Worm (Caenorhabditis elegans): ENCODE measurements around the gene clc-18.

The clc-18 gene

ce11 chrV:4125552-4126084, 15.8 kb upstream of the clc-18 start, which contains the start of gene T05B4.12:
TSS of gene T05B4.12 (minus strand) at chrV:4126034.
- no peak for TF ChIP-seq hlh-17 (GFP tag; optimal IDR thresholded peaks at IDR 0.05; ENCODE audit: borderline replicate concordance)
- TF ChIP-seq fkh-4 (tag; optimal IDR thresholded peaks at IDR 0.05; ENCODE audit: borderline replicate concordance) = no peak
- TF ChIP-seq aly-2 (tag; optimal IDR thresholded peaks at IDR 0.05) = no peak
- no peak for TF ChIP-seq pqm-1 (tag; optimal IDR thresholded peaks at IDR 0.05)
- TF ChIP-seq F16B12.6 (tag; optimal IDR thresholded peaks at IDR 0.05) = no peak
- no peak for TF ChIP-seq mdl-1 (tag; optimal IDR thresholded peaks at IDR 0.05)
- TF ChIP-seq sptf-1 (tag; optimal IDR thresholded peaks at IDR 0.05) = no peak
- no peak for TF ChIP-seq efl-3 (GFP tag; optimal IDR thresholded peaks at IDR 0.05)
- TF ChIP-seq Y116A8C.19 (tag; optimal IDR thresholded peaks at IDR 0.05; ENCODE audit: borderline replicate concordance) = no peak
- no peak for TF ChIP-seq nhr-71 (tag; optimal IDR thresholded peaks at IDR 0.05)
- no peak for TF ChIP-seq skn-1 (tag; optimal IDR thresholded peaks at IDR 0.05)
- TF ChIP-seq ceh-82 (tag; optimal IDR thresholded peaks at IDR 0.05) = no peak
- no peak for TF ChIP-seq ceh-8 (GFP tag; optimal IDR thresholded peaks at IDR 0.05)
- no peak for TF ChIP-seq hlh-4 (tag; optimal IDR thresholded peaks at IDR 0.05)

- no peak for TF ChIP-seq fkh-10 (GFP tag; optimal IDR thresholded peaks at IDR 0.05)
- no peak for TF ChIP-seq ztf-11 (tag; optimal IDR thresholded peaks at IDR 0.05)
- TF ChIP-seq unc-86 (tag; optimal IDR thresholded peaks at IDR 0.05) = no peak
- TF ChIP-seq nhr-77 (tag; optimal IDR thresholded peaks at IDR 0.05) = no peak
- no peak for TF ChIP-seq vab-15 (tag; optimal IDR thresholded peaks at IDR 0.05)
- TF ChIP-seq unc-130 (tag; optimal IDR thresholded peaks at IDR 0.05) = no peak
- TF ChIP-seq swsn-7 (tag; optimal IDR thresholded peaks at IDR 0.05) = no peak
- no peak for TF ChIP-seq sox-4 (tag; optimal IDR thresholded peaks at IDR 0.05)
- TF ChIP-seq sup-37 (GFP tag; optimal IDR thresholded peaks at IDR 0.05) = no peak
- no peak for TF ChIP-seq snu-23 (GFP tag; optimal IDR thresholded peaks at IDR 0.05)
- no peak for TF ChIP-seq mdl-1 (tag; optimal IDR thresholded peaks at IDR 0.05)
Observed at ce11 chrV:4122415-4122814, 12.6 kb upstream of the clc-18 start, which contains the start of gene phat-5. TSS of gene phat-5 (minus strand) at chrV:4122515.

ce11 chrV:4120629-4121028, 10.9 kb upstream of the clc-18 start, which contains the start of gene T05B4.10:
TSS of gene T05B4.10 (minus strand) at chrV:4120729.
- TF ChIP-seq ceh-88 (GFP tag; IDR thresholded peaks at IDR 0.05) (no peak), sup-37 (GFP tag; optimal IDR thresholded peaks at IDR 0.05) (no peak), sptf-1 (tag; optimal IDR thresholded peaks at IDR 0.05) (no peak), nhr-12 (tag; optimal IDR thresholded peaks at IDR 0.05) (no peak), swsn-7 (tag; optimal IDR thresholded peaks at IDR 0.05) (no peak), pag-3 (tag; optimal IDR thresholded peaks at IDR 0.05; ENCODE audit: borderline replicate concordance, insufficient read depth) (no peak), zip-4 (GFP tag; optimal IDR thresholded peaks at IDR 0.05) (no peak), C16A3.4 (tag; optimal IDR thresholded peaks at IDR 0.05) (no peak), F16B12.6 (tag; optimal IDR thresholded peaks at IDR 0.05) (no peak), unc-98 (GFP tag; IDR thresholded peaks at IDR 0.05) (no peak), lir-3 (tag; optimal IDR thresholded peaks at IDR 0.05; ENCODE audit: poor library complexity) (no peak)

DNA sequence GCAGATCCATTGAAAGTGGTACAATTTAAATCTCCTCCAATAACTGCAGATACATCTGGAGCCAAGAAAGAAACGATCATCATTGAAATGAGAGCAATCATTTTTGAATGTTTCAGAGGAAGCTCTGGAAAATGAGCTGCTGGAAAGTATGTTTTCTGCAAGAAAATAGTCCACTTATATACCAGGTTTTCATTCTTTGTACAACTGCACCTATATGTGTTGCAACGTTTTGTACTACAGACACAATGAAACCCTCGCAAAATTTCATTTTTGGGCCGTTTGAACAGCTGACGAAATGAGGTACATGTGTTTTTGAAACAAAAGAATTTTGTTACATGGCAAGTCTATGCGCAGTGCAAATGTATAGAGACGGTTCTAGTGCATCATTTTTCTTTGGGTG, 8.6 kb upstream of the clc-18 start, which contains the start of gene T05B4.9:
TSS of gene T05B4.9 (minus strand) at position 101 of the 400 bp plus-strand sequence.
- no peak for TF ChIP-seq jun-1 (tag; optimal IDR thresholded peaks at IDR 0.05)
- TF ChIP-seq rnt-1 (tag; optimal IDR thresholded peaks at IDR 0.05) = no peak
- TF ChIP-seq Y116A8C.19 (tag; optimal IDR thresholded peaks at IDR 0.05; ENCODE audit: borderline replicate concordance) = no peak

- TF ChIP-seq efl-1 (optimal IDR thresholded peaks at IDR 0.05) (no peak), efl-1 (GFP tag; optimal IDR thresholded peaks at IDR 0.05 in 1 of 2) (peak in 1 of 2 experiments; percentile 69), blmp-1 (tag; optimal IDR thresholded peaks at IDR 0.05) (no peak), isw-1 (GFP tag; IDR thresholded peaks at IDR 0.05) (no peak), unc-130 (tag; optimal IDR thresholded peaks at IDR 0.05) (no peak), swsn-7 (tag; optimal IDR thresholded peaks at IDR 0.05) (no peak), ceh-63 (GFP tag; optimal IDR thresholded peaks at IDR 0.05) (no peak), fkh-10 (GFP tag; optimal IDR thresholded peaks at IDR 0.05) (no peak), mep-1 (tag; optimal IDR thresholded peaks at IDR 0.05) (no peak)
Observed at ce11 chrV:4116071-4116470, 6.3 kb upstream of the clc-18 start, which contains the start of gene T05B4.8. TSS of gene T05B4.8 (minus strand) at chrV:4116171.
